Worm (Caenorhabditis elegans) whole organism, L4 larva: ENCODE measurements around the gene T01E8.1.

Experiments used
- D1046.2 ChIP-seq: fragments of 200-800 bp; sonication (Bioruptor generic); IDR thresholded peaks from 2 replicates; pipeline ENCODE4 v1.3.6; 2022; ENCODE audit warnings: missing genetic modification characterization, missing compliant biosample characterization
- F10B5.3 ChIP-seq: sonication (generic microtip); optimal IDR thresholded peaks from 2 replicates; lab custom pipeline; 2016; ENCODE audit warnings: mild to moderate bottlenecking, missing genetic modification characterization, missing compliant biosample characterization
- F26F4.8 ChIP-seq: fragments of 200-800 bp; sonication (Bioruptor generic); conservative IDR thresholded peaks from 2 replicates; pipeline ENCODE4 v1.3.6; 2022; ENCODE audit warnings: missing genetic modification characterization, missing compliant biosample characterization
- R02D3.7 ChIP-seq: fragments of 150-350 bp; sonication (generic microtip); optimal IDR thresholded peaks from 3 replicates; lab custom pipeline; 2014; ENCODE audit warnings: missing biosample characterization, missing genetic modification characterization
- T20F7.1 ChIP-seq: fragments of 200-800 bp; sonication (Bioruptor generic); optimal IDR thresholded peaks from 2 replicates; lab custom pipeline; 2018; ENCODE audit warnings: mild to moderate bottlenecking, missing genetic modification characterization, missing compliant biosample characterization
- T26A8.4 ChIP-seq: fragments of 200-800 bp; sonication (Bioruptor generic); IDR thresholded peaks from 2 replicates; pipeline ENCODE4 v1.3.6; 2022; ENCODE audit warnings: missing genetic modification characterization, missing compliant biosample characterization
- Y75B8A.6 ChIP-seq: fragments of 200-800 bp; sonication (Bioruptor generic); IDR thresholded peaks from 2 replicates; pipeline ENCODE4 v1.3.6; 2022; ENCODE audit warnings: missing genetic modification reagents, missing genetic modification characterization, missing compliant biosample characterization
- ZK546.5 ChIP-seq, 2 experiments: sonication (generic microtip); optimal IDR thresholded peaks; 2 replicates each; lab custom pipeline; 2017; ENCODE audit warnings: missing biosample characterization in 2 of 2, missing genetic modification characterization in 2 of 2
- aha-1 ChIP-seq: fragments of 150-350 bp; peaks from one replicate; lab custom pipeline; 2014; ENCODE audit warnings: missing biosample characterization, missing genetic modification characterization
- aly-2 ChIP-seq: sonication (generic microtip); optimal IDR thresholded peaks from 2 replicates; lab custom pipeline; 2018; ENCODE audit warnings: missing biosample characterization, missing genetic modification characterization
- ama-1 ChIP-seq: fragments of 150-350 bp; optimal IDR thresholded peaks from 2 replicates; lab custom pipeline; 2014; ENCODE audit warnings: inconsistent platforms, mixed read lengths
- arid-1 ChIP-seq: fragments of 200-800 bp; sonication (Bioruptor generic); conservative IDR thresholded peaks from 2 replicates; pipeline ENCODE4 v1.3.6; 2022; ENCODE audit warnings: missing genetic modification reagents, missing genetic modification characterization, missing compliant biosample characterization
- ceh-62 ChIP-seq: sonication (generic microtip); optimal IDR thresholded peaks from 2 replicates; lab custom pipeline; 2017; ENCODE audit warnings: missing biosample characterization, missing genetic modification characterization
- cey-2 ChIP-seq: sonication (generic microtip); optimal IDR thresholded peaks from 3 replicates; lab custom pipeline; 2017; ENCODE audit warnings: missing genetic modification characterization, mild to moderate bottlenecking, missing compliant biosample characterization, antibody characterized with exemption, borderline replicate concordance; ENCODE audit not compliant: insufficient read depth
- daf-16 ChIP-seq, 3 experiments: sonication (generic microtip); optimal IDR thresholded peaks; 2 replicates each; lab custom pipeline; 2016 to 2017; ENCODE audit warnings: missing genetic modification characterization in 3 of 3, missing genetic modification reagents in 3 of 3, mild to moderate bottlenecking in 2 of 3, missing compliant biosample characterization in 2 of 3, missing biosample characterization in 1 of 3, moderate library complexity in 1 of 3
- dmd-8 ChIP-seq: fragments of 200-800 bp; sonication (Bioruptor generic); IDR thresholded peaks from 2 replicates; pipeline ENCODE4 v1.3.6; 2022; ENCODE audit warnings: missing genetic modification characterization, missing compliant biosample characterization
- dpl-1 ChIP-seq: fragments of 150-350 bp; optimal IDR thresholded peaks from 2 replicates; lab custom pipeline; 2014; ENCODE audit warnings: missing biosample characterization, missing genetic modification reagents, missing genetic modification characterization
- duxl-1 ChIP-seq: sonication (generic microtip); optimal IDR thresholded peaks from 2 replicates; lab custom pipeline; 2016; ENCODE audit warnings: mild to moderate bottlenecking, missing genetic modification characterization, moderate library complexity, missing compliant biosample characterization; ENCODE audit not compliant: poor library complexity
- fkh-10 ChIP-seq: fragments of 150-350 bp; optimal IDR thresholded peaks from 2 replicates; lab custom pipeline; 2014; ENCODE audit warnings: missing biosample characterization, missing genetic modification reagents, missing genetic modification characterization
- hif-1 ChIP-seq, 2 experiments: sonication (generic microtip); optimal IDR thresholded peaks; 2 replicates each; lab custom pipeline; 2016 to 2017; ENCODE audit warnings: missing compliant biosample characterization in 2 of 2, missing genetic modification characterization in 2 of 2, missing genetic modification reagents in 2 of 2, missing genotype in 2 of 2, mild to moderate bottlenecking in 1 of 2
- hlh-11 ChIP-seq: fragments of 200-800 bp; sonication (Bioruptor generic); optimal IDR thresholded peaks from 2 replicates; lab custom pipeline; 2018; ENCODE audit warnings: mild to moderate bottlenecking, missing genetic modification characterization, missing compliant biosample characterization
- hlh-30 ChIP-seq: sonication (generic microtip); optimal IDR thresholded peaks from 2 replicates; lab custom pipeline; 2017; ENCODE audit warnings: antibody characterized with exemption, mild to moderate bottlenecking, missing genetic modification characterization, missing compliant biosample characterization; ENCODE audit not compliant: insufficient read depth
- hmg-1.1 ChIP-seq: fragments of 200-800 bp; sonication (Bioruptor generic); IDR thresholded peaks from 2 replicates; pipeline ENCODE4 v1.3.6; 2022; ENCODE audit warnings: missing genetic modification reagents, missing genetic modification characterization, missing compliant biosample characterization
- jun-1 ChIP-seq: fragments of 150-350 bp; optimal IDR thresholded peaks from 2 replicates; lab custom pipeline; 2014; ENCODE audit warnings: missing biosample characterization, missing genetic modification reagents, missing genetic modification characterization
- lin-1 ChIP-seq: fragments of 200-800 bp; sonication (Bioruptor generic); IDR thresholded peaks from 2 replicates; pipeline ENCODE4 v1.3.6; 2022; ENCODE audit warnings: missing genetic modification reagents, missing genetic modification characterization, missing compliant biosample characterization
- lin-13 ChIP-seq: fragments of 150-350 bp; optimal IDR thresholded peaks from 2 replicates; lab custom pipeline; 2014; ENCODE audit warnings: missing biosample characterization, missing genetic modification reagents, missing genetic modification characterization
- lin-29 ChIP-seq: fragments of 200-800 bp; sonication (Bioruptor generic); IDR thresholded peaks from 2 replicates; pipeline ENCODE4 v1.3.6; 2022; ENCODE audit warnings: missing genetic modification reagents, missing genetic modification characterization, missing compliant biosample characterization
- lin-38 ChIP-seq: fragments of 200-800 bp; sonication (Bioruptor generic); IDR thresholded peaks from 2 replicates; pipeline ENCODE4 v1.3.6; 2022; ENCODE audit warnings: missing genetic modification reagents, missing genetic modification characterization, missing compliant biosample characterization
- lsy-2 ChIP-seq, 2 experiments: fragments of 150-350 bp in 1 of 2; sonication (generic microtip) in 1 of 2; optimal IDR thresholded peaks; 2 replicates each; lab custom pipeline; 2014 to 2017; ENCODE audit warnings: missing biosample characterization in 2 of 2, missing genetic modification characterization in 2 of 2
- madf-9 ChIP-seq: fragments of 200-800 bp; sonication (Bioruptor generic); conservative IDR thresholded peaks from 2 replicates; pipeline ENCODE4 v1.3.6; 2022; ENCODE audit warnings: missing genetic modification reagents, missing genetic modification characterization, missing compliant biosample characterization
- mdl-1 ChIP-seq, 2 experiments: fragments of 150-350 bp in 1 of 2; sonication (generic microtip) in 1 of 2; optimal IDR thresholded peaks; 2 replicates each; lab custom pipeline; 2014 to 2017; ENCODE audit warnings: missing biosample characterization in 2 of 2, missing genetic modification characterization in 2 of 2
- mep-1 ChIP-seq: fragments of 150-350 bp; sonication (generic microtip); optimal IDR thresholded peaks from 3 replicates; lab custom pipeline; 2014; ENCODE audit warnings: missing biosample characterization, missing genetic modification characterization
- mes-2 ChIP-seq: sonication (generic microtip); optimal IDR thresholded peaks from 2 replicates; lab custom pipeline; 2016; ENCODE audit warnings: missing genotype, mild to moderate bottlenecking, missing genetic modification characterization, missing compliant biosample characterization; ENCODE audit not compliant: poor library complexity, severe bottlenecking
- mxl-3 ChIP-seq: fragments of 200-800 bp; sonication (Bioruptor generic); optimal IDR thresholded peaks from 2 replicates; lab custom pipeline; 2018; ENCODE audit warnings: mild to moderate bottlenecking, missing genetic modification characterization, missing compliant biosample characterization
- nhr-10 ChIP-seq: fragments of 150-350 bp; optimal IDR thresholded peaks from 2 replicates; lab custom pipeline; 2014; ENCODE audit warnings: missing biosample characterization, missing genetic modification characterization
- nhr-102 ChIP-seq: sonication (generic microtip); optimal IDR thresholded peaks from 2 replicates; lab custom pipeline; 2016; ENCODE audit warnings: mild to moderate bottlenecking, missing genetic modification characterization, moderate library complexity, missing compliant biosample characterization
- nhr-11 ChIP-seq: fragments of 150-350 bp; optimal IDR thresholded peaks from 2 replicates; lab custom pipeline; 2014; ENCODE audit warnings: missing biosample characterization, missing genetic modification characterization
- nhr-237 ChIP-seq: sonication (generic microtip); optimal IDR thresholded peaks from 2 replicates; lab custom pipeline; 2017; ENCODE audit warnings: missing biosample characterization, missing genetic modification characterization
- nhr-41 ChIP-seq: fragments of 200-800 bp; sonication (Bioruptor generic); IDR thresholded peaks from 2 replicates; pipeline ENCODE4 v1.3.6; 2022; ENCODE audit warnings: missing genetic modification reagents, missing genetic modification characterization, missing compliant biosample characterization
- nhr-42 ChIP-seq: fragments of 200-800 bp; sonication (Bioruptor generic); IDR thresholded peaks from 2 replicates; pipeline ENCODE4 v1.3.6; 2022; ENCODE audit warnings: missing genetic modification characterization, missing compliant biosample characterization
- nhr-48 ChIP-seq: sonication (generic microtip); optimal IDR thresholded peaks from 2 replicates; lab custom pipeline; 2016; ENCODE audit warnings: mild to moderate bottlenecking, missing genetic modification characterization, missing compliant biosample characterization
- nhr-6 ChIP-seq: fragments of 150-350 bp; optimal IDR thresholded peaks from 2 replicates; lab custom pipeline; 2014; ENCODE audit warnings: missing biosample characterization, missing genetic modification characterization
- nhr-76 ChIP-seq: fragments of 150-350 bp; optimal IDR thresholded peaks from 2 replicates; lab custom pipeline; 2014; ENCODE audit warnings: missing biosample characterization, missing genetic modification characterization
- pqm-1 ChIP-seq: sonication (generic microtip); optimal IDR thresholded peaks from 2 replicates; lab custom pipeline; 2017; ENCODE audit warnings: missing biosample characterization, missing genetic modification characterization
- rbr-2 ChIP-seq: sonication (generic microtip); optimal IDR thresholded peaks from 2 replicates; lab custom pipeline; 2016; ENCODE audit warnings: missing genotype, missing genetic modification characterization, missing compliant biosample characterization
- snpc-1.2 ChIP-seq: fragments of 200-800 bp; sonication (Bioruptor generic); IDR thresholded peaks from 2 replicates; pipeline ENCODE4 v1.3.6; 2022; ENCODE audit warnings: missing genetic modification reagents, missing genetic modification characterization, missing compliant biosample characterization
- unc-130 ChIP-seq: sonication (generic microtip); optimal IDR thresholded peaks from 2 replicates; lab custom pipeline; 2016; ENCODE audit warnings: missing genetic modification reagents, missing genetic modification characterization, missing compliant biosample characterization
- zip-11 ChIP-seq: fragments of 200-800 bp; sonication (Bioruptor generic); IDR thresholded peaks from 2 replicates; pipeline ENCODE4 v1.3.6; 2022; ENCODE audit warnings: missing genetic modification characterization, missing compliant biosample characterization

T01E8.1 gene

ce11 chrII:10200759-10201158 lies 5.8 kb upstream of the T01E8.1 start, which contains the start of gene arv-1 (continued):
- peak in 1 of 2 experiments; percentile 91 for TF ChIP-seq lsy-2 (tag; optimal IDR thresholded peaks at IDR 0.05; lab: Kevin White, UChicago)
- TF ChIP-seq madf-9 (GFP tag; lab: Robert Waterston, UW): no peak
- peak; percentile 97 for TF ChIP-seq mes-2 (tag; lab: Kevin White, UChicago)
- peak; percentile 56 for TF ChIP-seq unc-130 (GFP tag; lab: Kevin White, UChicago)
- TF ChIP-seq rbr-2 (tag; lab: Kevin White, UChicago): peak; percentile 40
- peak; percentile 7 for TF ChIP-seq pqm-1 (tag; lab: Kevin White, UChicago)
- peak; percentile 52; the same call in 1 of the 2 replicates for TF ChIP-seq T26A8.4 (GFP tag; lab: Robert Waterston, UW)
- TF ChIP-seq lin-38: peak; percentile 58
- TF ChIP-seq nhr-6 (tag; lab: Kevin White, UChicago): peak; percentile 43
- TF ChIP-seq R02D3.7 (tag; lab: Kevin White, UChicago): peak; percentile 19
- peak; percentile 52 for TF ChIP-seq nhr-11 (tag; lab: Kevin White, UChicago)
- no peak for TF ChIP-seq snpc-1.2 (GFP tag; lab: Robert Waterston, UW)
- peak; percentile 28 for TF ChIP-seq hlh-30 (tag; lab: Kevin White, UChicago)
- TF ChIP-seq, all 104 proteins: peak for 24

- TF ChIP-seq zip-11 (GFP tag; lab: Robert Waterston, UW) (no peak), nhr-6 (tag; lab: Kevin White, UChicago) (no peak), mxl-3 (GFP tag; lab: Kevin White, UChicago) (no peak), lin-13 (GFP tag; lab: Kevin White, UChicago) (no peak), nhr-102 (tag; lab: Kevin White, UChicago) (no peak), mep-1 (no peak), D1046.2 (GFP tag; lab: Robert Waterston, UW) (no peak), ama-1 (no peak), dmd-8 (no peak), hif-1 (tag; optimal IDR thresholded peaks at IDR 0.05; lab: Kevin White, UChicago) (peak in 1 of 2 experiments; percentile 1), nhr-237 (tag; lab: Kevin White, UChicago) (no peak), nhr-10 (tag; lab: Kevin White, UChicago) (no peak), ceh-62 (tag; lab: Kevin White, UChicago) (no peak), cey-2 (tag; lab: Kevin White, UChicago) (no peak), daf-16 (GFP tag; optimal IDR thresholded peaks at IDR 0.05; lab: Kevin White, UChicago) (no peak), daf-16 (tag; optimal IDR thresholded peaks at IDR 0.05; lab: Kevin White, UChicago) (no peak), T20F7.1 (GFP tag; lab: Kevin White, UChicago) (no peak), nhr-42 (GFP tag; lab: Robert Waterston, UW) (no peak), aly-2 (tag; lab: Kevin White, UChicago) (no peak), nhr-41 (GFP tag; lab: Robert Waterston, UW) (no peak), dpl-1 (no peak), lsy-2 (tag; optimal IDR thresholded peaks at IDR 0.05; lab: Kevin White, UChicago) (peak in 1 of 2 experiments; percentile 9), lin-1 (no peak), jun-1 (tag; lab: Kevin White, UChicago) (no peak), hlh-11 (tag; lab: Kevin White, UChicago) (peak; percentile 59), hmg-1.1 (GFP tag; lab: Robert Waterston, UW) (peak; percentile 71), arid-1 (GFP tag; lab: Robert Waterston, UW) (no peak), nhr-11 (tag; lab: Kevin White, UChicago) (peak; percentile 61), mdl-1 (tag; optimal IDR thresholded peaks at IDR 0.05; lab: Kevin White, UChicago) (peak in 1 of 2 experiments; percentile 18), duxl-1 (no peak), hlh-30 (tag; lab: Kevin White, UChicago) (peak; percentile 60), F26F4.8 (no peak), Y75B8A.6 (GFP tag; lab: Robert Waterston, UW) (no peak), nhr-76 (no peak), aha-1 (tag; lab: Kevin White, UChicago) (peak; percentile 38), fkh-10 (no peak), nhr-48 (tag; lab: Kevin White, UChicago) (no peak), F10B5.3 (no peak), lin-29 (no peak), mes-2 (tag; lab: Kevin White, UChicago) (peak; percentile 26), ZK546.5 (tag; optimal IDR thresholded peaks at IDR 0.05; lab: Kevin White, UChicago) (no peak)
These were observed 4.2 kb upstream of the T01E8.1 start for ce11 chrII:10202275-10202674.
